Fruit fly (Drosophila melanogaster) whole organism, adult: ENCODE measurements around the gene CD98hc.

ENCODE experiments used
- CG11617 ChIP-seq: fragments of 200-800 bp; sonication (Bioruptor generic); optimal IDR thresholded peaks from 2 replicates; lab custom pipeline; 2017; ENCODE audit warnings: mild to moderate bottlenecking, missing biosample characterization, missing genetic modification reagents, missing genetic modification characterization
- CG12768 ChIP-seq: fragments of 200-800 bp; sonication (Bioruptor generic); optimal IDR thresholded peaks from 2 replicates; lab custom pipeline; 2017; ENCODE audit warnings: missing biosample characterization, missing genetic modification characterization, mild to moderate bottlenecking, moderate library complexity, missing genetic modification reagents
- CG14711 ChIP-seq: fragments of 200-800 bp; sonication (Bioruptor generic); optimal IDR thresholded peaks from 2 replicates; lab custom pipeline; 2018; ENCODE audit warnings: missing biosample characterization, mild to moderate bottlenecking, missing genetic modification characterization, moderate library complexity
- CG1620 ChIP-seq: fragments of 200-800 bp; sonication (Bioruptor generic); optimal IDR thresholded peaks from 2 replicates; lab custom pipeline; 2016; ENCODE audit warnings: missing biosample characterization, missing genetic modification characterization
- CG33017 ChIP-seq: fragments of 200-800 bp; sonication (Bioruptor generic); optimal IDR thresholded peaks from 2 replicates; lab custom pipeline; 2018; ENCODE audit warnings: missing biosample characterization, mild to moderate bottlenecking, missing genetic modification characterization, moderate library complexity
- CG5204 ChIP-seq: fragments of 200-800 bp; sonication (Bioruptor generic); optimal IDR thresholded peaks from 2 replicates; lab custom pipeline; 2016; ENCODE audit warnings: missing biosample characterization, missing genetic modification characterization
- CG7045 ChIP-seq: fragments of 200-800 bp; sonication (Bioruptor generic); optimal IDR thresholded peaks from 2 replicates; lab custom pipeline; 2017; ENCODE audit warnings: missing biosample characterization, mild to moderate bottlenecking, missing genetic modification characterization
- CG7101 ChIP-seq: fragments of 200-800 bp; sonication (Bioruptor generic); optimal IDR thresholded peaks from 2 replicates; lab custom pipeline; 2018; ENCODE audit warnings: missing biosample characterization, mild to moderate bottlenecking, missing genetic modification characterization, moderate library complexity
- Clk ChIP-seq: fragments of 200-800 bp; sonication (Bioruptor generic); optimal IDR thresholded peaks from 2 replicates; lab custom pipeline; 2017; ENCODE audit warnings: missing biosample characterization, missing genetic modification characterization
- Crg-1 ChIP-seq: fragments of 200-800 bp; sonication (Bioruptor generic); optimal IDR thresholded peaks from 2 replicates; lab custom pipeline; 2016; ENCODE audit warnings: missing biosample characterization, missing genetic modification characterization
- Hr96 ChIP-seq: fragments of 200-800 bp; sonication (Bioruptor generic); optimal IDR thresholded peaks from 2 replicates; lab custom pipeline; 2016; ENCODE audit warnings: missing biosample characterization, missing genetic modification characterization
- Mnt ChIP-seq: fragments of 200-800 bp; sonication (Bioruptor generic); optimal IDR thresholded peaks from 2 replicates; lab custom pipeline; 2016; ENCODE audit warnings: missing biosample characterization, mild to moderate bottlenecking, missing genetic modification characterization
- bab1 ChIP-seq: fragments of 200-800 bp; sonication (Bioruptor generic); optimal IDR thresholded peaks from 3 replicates; lab custom pipeline; 2019; ENCODE audit warnings: missing biosample characterization, mild to moderate bottlenecking, missing genetic modification characterization, moderate library complexity
- cic ChIP-seq: fragments of 200-800 bp; sonication (Bioruptor generic); optimal IDR thresholded peaks from 2 replicates; lab custom pipeline; 2017; ENCODE audit warnings: missing biosample characterization, mild to moderate bottlenecking, missing genetic modification characterization, moderate library complexity
- cnc ChIP-seq, 2 experiments: fragments of >200 bp; optimal IDR thresholded peaks; 2 replicates each; lab custom pipeline; 2017
- kay ChIP-seq: fragments of 200-800 bp; sonication (Bioruptor generic); peaks from one replicate; lab custom pipeline; 2016; ENCODE audit warnings: missing biosample characterization, missing genetic modification characterization, borderline replicate concordance
- ovo ChIP-seq: fragments of 200-800 bp; sonication (Bioruptor generic); optimal IDR thresholded peaks from 2 replicates; lab custom pipeline; 2016; ENCODE audit warnings: missing biosample characterization, missing genetic modification characterization
- pad ChIP-seq: fragments of 200-800 bp; sonication (Bioruptor generic); optimal IDR thresholded peaks from 3 replicates; lab custom pipeline; 2017; ENCODE audit warnings: missing biosample characterization, missing genetic modification characterization, mild to moderate bottlenecking, moderate library complexity, missing genetic modification reagents
- tj ChIP-seq: fragments of 200-800 bp; sonication (Bioruptor generic); optimal IDR thresholded peaks from 3 replicates; lab custom pipeline; 2017; ENCODE audit warnings: missing biosample characterization, mild to moderate bottlenecking, missing genetic modification characterization, moderate library complexity
- toe ChIP-seq: fragments of 200-800 bp; sonication (Bioruptor generic); optimal IDR thresholded peaks from 2 replicates; lab custom pipeline; 2016; ENCODE audit warnings: missing biosample characterization, missing genetic modification characterization

CD98hc gene

dm6 chr3R:7950147-7950546 is 28.1 kb downstream of the CD98hc start:
- TF ChIP-seq Crg-1 (GFP tag; lab: Kevin White, UChicago) (no peak), cic (GFP tag; lab: Kevin White, UChicago) (no peak), pad (GFP tag; lab: Kevin White, UChicago) (no peak), Mnt (GFP tag; lab: Kevin White, UChicago) (no peak), Clk (GFP tag; lab: Kevin White, UChicago) (no peak)

dm6 chr3R:7947349-7947748 is 30.9 kb downstream of the CD98hc start:
- TF ChIP-seq bab1 (peak; percentile 50), Clk (GFP tag; lab: Kevin White, UChicago) (peak; percentile 52), kay (peak; percentile 97), pad (GFP tag; lab: Kevin White, UChicago) (peak; percentile 28), Hr96 (GFP tag; lab: Kevin White, UChicago) (peak; percentile 44), CG12768 (GFP tag; lab: Kevin White, UChicago) (peak; percentile 83), cnc (optimal IDR thresholded peaks at IDR 0.05; lab: Kevin White, UChicago) (no peak), Mnt (GFP tag; lab: Kevin White, UChicago) (peak; percentile 96), CG14711 (tag; lab: Kevin White, UChicago) (peak; percentile 18), CG7045 (GFP tag; lab: Kevin White, UChicago) (peak; percentile 4), CG33017 (tag; lab: Kevin White, UChicago) (peak; percentile 40), CG1620 (GFP tag; lab: Kevin White, UChicago) (no peak), CG7101 (tag; lab: Kevin White, UChicago) (peak; percentile 5), toe (GFP tag; lab: Kevin White, UChicago) (peak; percentile 41), CG5204 (GFP tag; lab: Kevin White, UChicago) (no peak), ovo (GFP tag; lab: Kevin White, UChicago) (no peak), Crg-1 (GFP tag; lab: Kevin White, UChicago) (no peak), cic (GFP tag; lab: Kevin White, UChicago) (peak; percentile 92), CG11617 (GFP tag; lab: Kevin White, UChicago) (peak; percentile 24), tj (peak; percentile 80)

- TF ChIP-seq tj (peak; percentile 51), cic (GFP tag; lab: Kevin White, UChicago) (peak; percentile 15), CG5204 (GFP tag; lab: Kevin White, UChicago) (peak; percentile 68), CG14711 (tag; lab: Kevin White, UChicago) (peak; percentile 85), CG11617 (GFP tag; lab: Kevin White, UChicago) (peak; percentile 80), CG1620 (GFP tag; lab: Kevin White, UChicago) (no peak), Clk (GFP tag; lab: Kevin White, UChicago) (no peak), pad (GFP tag; lab: Kevin White, UChicago) (peak; percentile 16), CG7045 (GFP tag; lab: Kevin White, UChicago) (peak; percentile 5), cnc (optimal IDR thresholded peaks at IDR 0.05; lab: Kevin White, UChicago) (peak in 1 of 2 experiments; percentile 14), toe (GFP tag; lab: Kevin White, UChicago) (no peak), CG12768 (GFP tag; lab: Kevin White, UChicago) (peak; percentile 65), bab1 (no peak), Mnt (GFP tag; lab: Kevin White, UChicago) (peak; percentile 46), kay (no peak), ovo (GFP tag; lab: Kevin White, UChicago) (no peak), CG33017 (tag; lab: Kevin White, UChicago) (peak; percentile 68), Crg-1 (GFP tag; lab: Kevin White, UChicago) (no peak), CG7101 (tag; lab: Kevin White, UChicago) (peak; percentile 64), Hr96 (GFP tag; lab: Kevin White, UChicago) (peak; percentile 26)
These were observed 33.4 kb downstream of the CD98hc start for dm6 chr3R:7944699-7945349.

- TF ChIP-seq CG1620 (GFP tag; lab: Kevin White, UChicago) = no peak
- no peak for TF ChIP-seq ovo (GFP tag; lab: Kevin White, UChicago)
- no peak for TF ChIP-seq CG33017 (tag; lab: Kevin White, UChicago)
- TF ChIP-seq Mnt (GFP tag; lab: Kevin White, UChicago) = no peak
- TF ChIP-seq Crg-1 (GFP tag; lab: Kevin White, UChicago) = no peak
- no peak for TF ChIP-seq CG5204 (GFP tag; lab: Kevin White, UChicago)
- TF ChIP-seq CG7101 (tag; lab: Kevin White, UChicago) = no peak
- no peak for TF ChIP-seq Hr96 (GFP tag; lab: Kevin White, UChicago)
- TF ChIP-seq Clk (GFP tag; lab: Kevin White, UChicago) = no peak
- TF ChIP-seq bab1 = no peak
- TF ChIP-seq CG11617 (GFP tag; lab: Kevin White, UChicago) = no peak
- no peak for TF ChIP-seq tj
- TF ChIP-seq toe (GFP tag; lab: Kevin White, UChicago) = no peak
- no peak for TF ChIP-seq cnc (optimal IDR thresholded peaks at IDR 0.05; lab: Kevin White, UChicago)
These were observed 41.4 kb downstream of the CD98hc start for dm6 chr3R:7936786-7937363.

- no peak for TF ChIP-seq Mnt (GFP tag; lab: Kevin White, UChicago)
- no peak for TF ChIP-seq Crg-1 (GFP tag; lab: Kevin White, UChicago)
- no peak for TF ChIP-seq CG11617 (GFP tag; lab: Kevin White, UChicago)
- no peak for TF ChIP-seq CG12768 (GFP tag; lab: Kevin White, UChicago)
- no peak for TF ChIP-seq kay
- no peak for TF ChIP-seq Hr96 (GFP tag; lab: Kevin White, UChicago)
- no peak for TF ChIP-seq cic (GFP tag; lab: Kevin White, UChicago)
- TF ChIP-seq CG1620 (GFP tag; lab: Kevin White, UChicago) = no peak
- TF ChIP-seq tj = no peak
- TF ChIP-seq CG14711 (tag; lab: Kevin White, UChicago) = no peak
- no peak for TF ChIP-seq bab1
- no peak for TF ChIP-seq cnc (optimal IDR thresholded peaks at IDR 0.05; lab: Kevin White, UChicago)
- no peak for TF ChIP-seq CG5204 (GFP tag; lab: Kevin White, UChicago)
- TF ChIP-seq CG7101 (tag; lab: Kevin White, UChicago) = no peak
- TF ChIP-seq CG33017 (tag; lab: Kevin White, UChicago) = no peak
- no peak for TF ChIP-seq Clk (GFP tag; lab: Kevin White, UChicago)
- no peak for TF ChIP-seq toe (GFP tag; lab: Kevin White, UChicago)
- no peak for TF ChIP-seq ovo (GFP tag; lab: Kevin White, UChicago)
These were observed 51.9 kb downstream of the CD98hc start for dm6 chr3R:7926354-7926753.
